Worm (Caenorhabditis elegans) whole organism, mixed stage, embryonic: ENCODE results near the gene nduv-2.

Experiments
- ceh-39 ChIP-seq: fragments of 150-350 bp; optimal IDR thresholded peaks from 2 replicates; lab custom pipeline; 2014; ENCODE audit warnings: missing biosample characterization, missing genetic modification characterization
- ceh-83 ChIP-seq: fragments of 200-800 bp; sonication (Bioruptor generic); optimal IDR thresholded peaks from 2 replicates; lab custom pipeline; 2018; ENCODE audit warnings: mild to moderate bottlenecking, missing genetic modification characterization, missing compliant biosample characterization
- cnd-1 ChIP-seq: fragments of 200-800 bp; sonication (Bioruptor generic); optimal IDR thresholded peaks from 2 replicates; lab custom pipeline; 2018; ENCODE audit warnings: mild to moderate bottlenecking, missing genetic modification characterization, missing compliant biosample characterization
- elt-1 ChIP-seq: sonication (generic microtip); optimal IDR thresholded peaks from 2 replicates; lab custom pipeline; 2017; ENCODE audit warnings: missing genetic modification characterization, mild to moderate bottlenecking, missing compliant biosample characterization, antibody characterized with exemption, moderate library complexity, borderline replicate concordance; ENCODE audit not compliant: insufficient read depth
- lin-13 ChIP-seq: fragments of 150-350 bp; optimal IDR thresholded peaks from 2 replicates; lab custom pipeline; 2014; ENCODE audit warnings: missing biosample characterization, missing genetic modification characterization
- lin-32 ChIP-seq: fragments of 200-800 bp; sonication (Bioruptor generic); optimal IDR thresholded peaks from 2 replicates; lab custom pipeline; 2018; ENCODE audit warnings: mild to moderate bottlenecking, missing genetic modification characterization, missing compliant biosample characterization
- lsy-2 ChIP-seq: fragments of 150-350 bp; optimal IDR thresholded peaks from 2 replicates; lab custom pipeline; 2014; ENCODE audit warnings: missing biosample characterization, missing genetic modification characterization
- mab-5 ChIP-seq: fragments of 150-350 bp; optimal IDR thresholded peaks from 2 replicates; lab custom pipeline; 2014; ENCODE audit warnings: missing biosample characterization, missing genetic modification characterization
- mep-1 ChIP-seq: fragments of 150-350 bp; optimal IDR thresholded peaks from 2 replicates; lab custom pipeline; 2017; ENCODE audit warnings: missing biosample characterization, missing genetic modification reagents, missing genetic modification characterization, inconsistent platforms
- nhr-12 ChIP-seq: fragments of 150-350 bp; optimal IDR thresholded peaks from 2 replicates; lab custom pipeline; 2014; ENCODE audit warnings: missing biosample characterization, missing genetic modification characterization
- pha-4 ChIP-seq: fragments of 150-350 bp; optimal IDR thresholded peaks from 2 replicates; lab custom pipeline; 2018; ENCODE audit warnings: missing biosample characterization, missing genetic modification reagents, missing genetic modification characterization
- snpc-4 ChIP-seq: fragments of 150-350 bp; optimal IDR thresholded peaks from 2 replicates; lab custom pipeline; 2014; ENCODE audit warnings: missing biosample characterization, missing genetic modification characterization
- unc-62 ChIP-seq: fragments of 150-350 bp; optimal IDR thresholded peaks from 2 replicates; lab custom pipeline; 2014; ENCODE audit warnings: missing biosample characterization, missing genetic modification reagents, missing genetic modification characterization

- TF ChIP-seq lsy-2 (no peak), elt-1 (tag; lab: Kevin White, UChicago) (no peak), nhr-12 (tag; lab: Kevin White, UChicago) (no peak), unc-62 (no peak), pha-4 (tag; lab: Kevin White, UChicago) (no peak), mep-1 (tag; lab: Kevin White, UChicago) (no peak), ceh-83 (no peak), lin-13 (tag; lab: Kevin White, UChicago) (no peak), snpc-4 (tag; lab: Kevin White, UChicago) (no peak), ceh-39 (tag; lab: Kevin White, UChicago) (no peak), mab-5 (tag; lab: Kevin White, UChicago) (no peak), lin-32 (GFP tag; lab: Kevin White, UChicago) (no peak), cnd-1 (tag; lab: Kevin White, UChicago) (no peak)
These were observed 32.3 kb downstream of the nduv-2 start, which contains the start of gene F53F4.4 for ce11 chrV:13593083-13593482.
